Worm (Caenorhabditis elegans) whole organism, L3 larva: ENCODE measurements around the gene ZK54.3.

Source experiments
- R02D3.7 ChIP-seq: fragments of 150-350 bp; optimal IDR thresholded peaks from 2 replicates; lab custom pipeline; 2014; ENCODE audit warnings: missing biosample characterization, missing genetic modification characterization
- ZK546.5 ChIP-seq: sonication (generic microtip); optimal IDR thresholded peaks from 2 replicates; lab custom pipeline; 2017; ENCODE audit warnings: missing biosample characterization, missing genetic modification characterization
- aly-2 ChIP-seq: fragments of 150-350 bp; optimal IDR thresholded peaks from 2 replicates; lab custom pipeline; 2014; ENCODE audit warnings: missing biosample characterization, missing genetic modification characterization
- ama-1 ChIP-seq: fragments of 150-350 bp; optimal IDR thresholded peaks from 2 replicates; lab custom pipeline; 2018
- ceh-16 ChIP-seq: sonication (generic microtip); optimal IDR thresholded peaks from 2 replicates; lab custom pipeline; 2017; ENCODE audit warnings: missing biosample characterization, missing genetic modification characterization
- ceh-28 ChIP-seq: fragments of 150-350 bp; optimal IDR thresholded peaks from 2 replicates; lab custom pipeline; 2014; ENCODE audit warnings: missing biosample characterization, missing genetic modification reagents, missing genetic modification characterization
- ceh-82 ChIP-seq: fragments of 150-350 bp; optimal IDR thresholded peaks from 2 replicates; lab custom pipeline; 2014; ENCODE audit warnings: missing biosample characterization, missing genetic modification characterization
- ceh-9 ChIP-seq: sonication (generic microtip); optimal IDR thresholded peaks from 2 replicates; lab custom pipeline; 2018; ENCODE audit warnings: missing biosample characterization, missing genetic modification characterization
- daf-12 ChIP-seq: fragments of 150-350 bp; optimal IDR thresholded peaks from 2 replicates; lab custom pipeline; 2014; ENCODE audit warnings: missing biosample characterization, missing genetic modification reagents, missing genetic modification characterization
- egl-27 ChIP-seq: sonication (generic microtip); optimal IDR thresholded peaks from 4 replicates; lab custom pipeline; 2017; ENCODE audit warnings: missing biosample characterization, missing genetic modification reagents, missing genetic modification characterization
- egl-5 ChIP-seq: fragments of 150-350 bp; optimal IDR thresholded peaks from 2 replicates; lab custom pipeline; 2017; ENCODE audit warnings: missing biosample characterization, missing genetic modification reagents, missing genetic modification characterization, inconsistent platforms
- elt-1 ChIP-seq: fragments of 150-350 bp; optimal IDR thresholded peaks from 2 replicates; lab custom pipeline; 2014; ENCODE audit warnings: missing biosample characterization, missing genetic modification characterization
- elt-2 ChIP-seq: sonication (generic microtip); optimal IDR thresholded peaks from 2 replicates; lab custom pipeline; 2016; ENCODE audit warnings: missing genetic modification reagents, mild to moderate bottlenecking, missing genetic modification characterization, missing compliant biosample characterization
- elt-3 ChIP-seq, 3 experiments: fragments of 150-350 bp in 1 of 3; sonication (generic microtip) in 2 of 3; optimal IDR thresholded peaks; 2 replicates in 2 of 3; 4 replicates in 1 of 3; lab custom pipeline; 2014 to 2017; ENCODE audit warnings: missing biosample characterization in 3 of 3, missing genetic modification characterization in 3 of 3
- eor-1 ChIP-seq, 2 experiments: fragments of 150-350 bp; optimal IDR thresholded peaks; 2 replicates each; lab custom pipeline; 2014 to 2018; ENCODE audit warnings: missing biosample characterization in 2 of 2, missing genetic modification characterization in 2 of 2
- fkh-10 ChIP-seq: sonication (generic microtip); optimal IDR thresholded peaks from 2 replicates; lab custom pipeline; 2017; ENCODE audit warnings: missing biosample characterization, missing genetic modification reagents, missing genetic modification characterization
- fkh-2 ChIP-seq: fragments of 150-350 bp; optimal IDR thresholded peaks from 2 replicates; lab custom pipeline; 2014; ENCODE audit warnings: missing biosample characterization, missing genetic modification reagents, missing genetic modification characterization
- fos-1 ChIP-seq: fragments of 150-350 bp; optimal IDR thresholded peaks from 2 replicates; lab custom pipeline; 2014; ENCODE audit warnings: missing biosample characterization, missing genetic modification characterization
- hmg-11 ChIP-seq: sonication (generic microtip); optimal IDR thresholded peaks from 2 replicates; lab custom pipeline; 2016; ENCODE audit warnings: missing genetic modification characterization, missing compliant biosample characterization
- jun-1 ChIP-seq: fragments of 150-350 bp; optimal IDR thresholded peaks from 2 replicates; lab custom pipeline; 2014; ENCODE audit warnings: missing biosample characterization, missing genetic modification reagents, missing genetic modification characterization
- lin-15B ChIP-seq: fragments of 150-350 bp; optimal IDR thresholded peaks from 2 replicates; lab custom pipeline; 2014; ENCODE audit warnings: missing biosample characterization, missing genetic modification characterization
- lin-39 ChIP-seq: fragments of 150-350 bp; optimal IDR thresholded peaks from 2 replicates; lab custom pipeline; 2018; ENCODE audit warnings: missing biosample characterization, missing genetic modification reagents, missing genetic modification characterization
- lsy-12 ChIP-seq: sonication (generic microtip); optimal IDR thresholded peaks from 2 replicates; lab custom pipeline; 2016; ENCODE audit warnings: mild to moderate bottlenecking, missing genetic modification characterization, missing compliant biosample characterization
- mdl-1 ChIP-seq: fragments of 150-350 bp; optimal IDR thresholded peaks from 2 replicates; lab custom pipeline; 2014; ENCODE audit warnings: missing biosample characterization, missing genetic modification characterization
- mml-1 ChIP-seq: fragments of 150-350 bp; sonication (generic microtip); optimal IDR thresholded peaks from 3 replicates; lab custom pipeline; 2014; ENCODE audit warnings: missing biosample characterization, missing genetic modification characterization
- nfya-1 ChIP-seq: sonication (generic microtip); optimal IDR thresholded peaks from 2 replicates; lab custom pipeline; 2017; ENCODE audit warnings: missing genetic modification characterization, mild to moderate bottlenecking, missing compliant biosample characterization, antibody characterized with exemption, moderate library complexity; ENCODE audit not compliant: insufficient read depth
- nhr-11 ChIP-seq: fragments of 150-350 bp; optimal IDR thresholded peaks from 2 replicates; lab custom pipeline; 2014; ENCODE audit warnings: missing biosample characterization, missing genetic modification characterization
- nhr-12 ChIP-seq: fragments of 150-350 bp; optimal IDR thresholded peaks from 2 replicates; lab custom pipeline; 2014; ENCODE audit warnings: missing biosample characterization, missing genetic modification characterization
- nhr-23 ChIP-seq: fragments of 150-350 bp; optimal IDR thresholded peaks from 2 replicates; lab custom pipeline; 2014; ENCODE audit warnings: missing biosample characterization, missing genetic modification reagents, missing genetic modification characterization
- nhr-237 ChIP-seq: fragments of 150-350 bp; optimal IDR thresholded peaks from 2 replicates; lab custom pipeline; 2014; ENCODE audit warnings: missing biosample characterization, missing genetic modification characterization
- nhr-25 ChIP-seq: sonication (generic microtip); optimal IDR thresholded peaks from 2 replicates; lab custom pipeline; 2017; ENCODE audit warnings: missing biosample characterization, missing genetic modification characterization
- nhr-28 ChIP-seq: fragments of 150-350 bp; optimal IDR thresholded peaks from 2 replicates; lab custom pipeline; 2014; ENCODE audit warnings: missing biosample characterization, missing genetic modification characterization
- nhr-43 ChIP-seq: sonication (generic microtip); optimal IDR thresholded peaks from 2 replicates; lab custom pipeline; 2016; ENCODE audit warnings: mild to moderate bottlenecking, missing genetic modification characterization, missing compliant biosample characterization; ENCODE audit not compliant: poor library complexity, severe bottlenecking
- nhr-67 ChIP-seq: fragments of 150-350 bp; optimal IDR thresholded peaks from 2 replicates; lab custom pipeline; 2014; ENCODE audit warnings: missing biosample characterization, missing genetic modification characterization
- nhr-76 ChIP-seq: fragments of 150-350 bp; sonication (generic microtip); optimal IDR thresholded peaks from 5 replicates; lab custom pipeline; 2014; ENCODE audit warnings: missing biosample characterization, missing genetic modification characterization
- nhr-77 ChIP-seq: fragments of 150-350 bp; optimal IDR thresholded peaks from 2 replicates; lab custom pipeline; 2014; ENCODE audit warnings: missing biosample characterization, missing genetic modification characterization
- pha-4 ChIP-seq: fragments of 150-350 bp; optimal IDR thresholded peaks from 2 replicates; lab custom pipeline; 2014; ENCODE audit warnings: missing biosample characterization, missing genetic modification reagents, missing genetic modification characterization
- pqm-1 ChIP-seq: fragments of 150-350 bp; optimal IDR thresholded peaks from 2 replicates; lab custom pipeline; 2017; ENCODE audit warnings: missing biosample characterization, missing genetic modification characterization, inconsistent platforms
- sea-2 ChIP-seq: fragments of 150-350 bp; sonication (generic microtip); optimal IDR thresholded peaks from 4 replicates; lab custom pipeline; 2014; ENCODE audit warnings: missing biosample characterization, missing genetic modification reagents, missing genetic modification characterization
- snpc-4 ChIP-seq: fragments of 150-350 bp; optimal IDR thresholded peaks from 2 replicates; lab custom pipeline; 2014; ENCODE audit warnings: missing biosample characterization, missing genetic modification characterization
- unc-39 ChIP-seq: sonication (generic microtip); optimal IDR thresholded peaks from 4 replicates; lab custom pipeline; 2017; ENCODE audit warnings: missing biosample characterization, missing genetic modification characterization
- zag-1 ChIP-seq: fragments of 150-350 bp; optimal IDR thresholded peaks from 2 replicates; lab custom pipeline; 2014; ENCODE audit warnings: missing biosample characterization, missing genetic modification characterization
- ztf-4 ChIP-seq: fragments of 150-350 bp; optimal IDR thresholded peaks from 2 replicates; lab custom pipeline; 2014; ENCODE audit warnings: missing biosample characterization, missing genetic modification characterization

ZK54.3 gene

DNA sequence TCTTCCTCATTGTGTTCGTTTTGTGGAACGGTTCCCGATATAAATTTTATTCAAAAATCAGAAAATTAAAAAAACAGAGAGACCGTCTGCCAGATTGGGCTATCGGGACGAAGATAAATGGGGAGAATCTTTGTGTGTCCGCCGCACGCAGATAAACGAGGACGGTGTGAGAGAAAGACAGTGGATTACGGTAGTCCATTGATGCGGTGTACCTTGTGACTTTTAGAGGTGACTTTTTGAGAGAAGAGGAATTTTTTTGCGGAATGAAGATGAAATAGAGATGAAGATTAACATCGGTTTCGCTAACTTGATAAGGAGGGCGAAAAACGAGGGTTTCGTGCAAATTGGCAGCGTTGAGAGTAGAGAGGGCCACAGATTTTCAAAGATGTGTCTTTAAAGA lies 39.0 kb downstream of the ZK54.3 start (continued):
- TF ChIP-seq ceh-16: no peak
- TF ChIP-seq lsy-12 (tag; lab: Kevin White, UChicago): no peak
- no peak for TF ChIP-seq mdl-1 (tag; lab: Kevin White, UChicago)
- no peak for TF ChIP-seq sea-2 (GFP tag; lab: Kevin White, UChicago)
- no peak for TF ChIP-seq nhr-77 (tag; lab: Kevin White, UChicago)
- peak; percentile 52 for TF ChIP-seq nhr-43 (tag; lab: Kevin White, UChicago)
- TF ChIP-seq ceh-9 (tag; lab: Kevin White, UChicago): no peak
- peak; percentile 76 for TF ChIP-seq nhr-23 (tag; lab: Kevin White, UChicago)
- TF ChIP-seq elt-2: no peak
- TF ChIP-seq nhr-11 (tag; lab: Kevin White, UChicago): no peak
- no peak for TF ChIP-seq unc-39
- no peak for TF ChIP-seq egl-5 (tag; lab: Kevin White, UChicago)
- peak; percentile 60 for TF ChIP-seq nhr-25 (tag; lab: Kevin White, UChicago)
- TF ChIP-seq, all 47 proteins: peak for 7

ce11 chrX:17426712-17427111 lies 40.1 kb downstream of the ZK54.3 start:
- TF ChIP-seq daf-12 (tag; lab: Kevin White, UChicago): no peak
- TF ChIP-seq fkh-10: no peak
- no peak for TF ChIP-seq fos-1 (tag; lab: Kevin White, UChicago)
- TF ChIP-seq nhr-12 (tag; lab: Kevin White, UChicago): no peak
- TF ChIP-seq hmg-11 (tag; lab: Kevin White, UChicago): no peak
- no peak for TF ChIP-seq mdl-1 (tag; lab: Kevin White, UChicago)
- TF ChIP-seq ceh-82 (tag; lab: Kevin White, UChicago): no peak
- TF ChIP-seq sea-2 (GFP tag; lab: Kevin White, UChicago): no peak
- TF ChIP-seq jun-1 (tag; lab: Kevin White, UChicago): no peak
- TF ChIP-seq fkh-2 (tag; lab: Kevin White, UChicago): no peak
- no peak for TF ChIP-seq egl-27 (tag; lab: Kevin White, UChicago)
- TF ChIP-seq R02D3.7 (tag; lab: Kevin White, UChicago): no peak
- TF ChIP-seq nhr-25 (tag; lab: Kevin White, UChicago): no peak
- TF ChIP-seq, all 47 proteins: peak for 0

- no peak for TF ChIP-seq egl-5 (tag; lab: Kevin White, UChicago)
- no peak for TF ChIP-seq ceh-28 (tag; lab: Kevin White, UChicago)
- TF ChIP-seq elt-3 (tag; optimal IDR thresholded peaks at IDR 0.05; lab: Kevin White, UChicago): no peak
- no peak for TF ChIP-seq lin-39 (tag; lab: Kevin White, UChicago)
- no peak for TF ChIP-seq mml-1 (tag; lab: Kevin White, UChicago)
- no peak for TF ChIP-seq jun-1 (tag; lab: Kevin White, UChicago)
- no peak for TF ChIP-seq eor-1 (tag; optimal IDR thresholded peaks at IDR 0.05; lab: Kevin White, UChicago)
Observed at ce11 chrX:17424595-17424913, 42.3 kb downstream of the ZK54.3 start.

DNA sequence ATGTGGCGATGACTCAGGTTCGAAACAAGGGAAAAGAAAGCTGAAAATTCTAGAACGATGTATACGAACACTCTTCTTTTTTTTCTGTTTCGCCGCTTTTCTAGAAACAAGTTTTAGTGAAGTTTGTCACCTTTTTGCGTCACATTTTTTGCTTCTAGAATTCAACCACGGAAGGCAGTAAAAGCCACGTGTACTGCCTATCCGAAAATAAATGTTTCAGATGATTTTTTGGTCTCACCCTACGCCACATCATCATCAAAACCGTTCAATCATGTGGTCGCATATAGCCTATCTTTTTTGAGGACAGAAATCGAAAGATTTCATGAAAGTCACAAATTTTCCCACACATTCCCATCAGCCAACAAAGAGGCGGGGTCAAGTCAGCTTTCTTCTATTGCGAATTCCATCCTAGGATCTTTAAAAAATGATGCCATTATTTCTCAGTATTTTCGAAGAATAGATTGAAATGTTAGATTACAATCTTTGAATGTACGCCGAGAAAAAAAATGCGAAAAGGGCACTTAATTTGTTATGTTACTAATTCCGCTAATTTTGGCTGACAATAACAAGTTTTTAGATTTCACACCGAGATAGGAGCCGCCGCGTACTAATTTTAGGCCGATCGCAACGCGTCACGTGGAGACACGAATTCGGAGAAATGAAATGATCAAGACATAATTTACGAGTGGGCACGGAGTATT lies 42.8 kb downstream of the ZK54.3 start:
- TF ChIP-seq snpc-4 (no peak), ama-1 (lab: Kevin White, UChicago) (peak; percentile 49), nhr-67 (tag; lab: Kevin White, UChicago) (no peak), sea-2 (GFP tag; lab: Kevin White, UChicago) (no peak), aly-2 (no peak), hmg-11 (tag; lab: Kevin White, UChicago) (no peak), nhr-43 (tag; lab: Kevin White, UChicago) (peak; percentile 37), zag-1 (tag; lab: Kevin White, UChicago) (no peak), nfya-1 (tag; lab: Kevin White, UChicago) (peak; percentile 15), nhr-237 (tag; lab: Kevin White, UChicago) (no peak), egl-27 (tag; lab: Kevin White, UChicago) (no peak), nhr-76 (no peak), nhr-11 (tag; lab: Kevin White, UChicago) (no peak), ceh-82 (tag; lab: Kevin White, UChicago) (no peak), ZK546.5 (no peak), nhr-23 (tag; lab: Kevin White, UChicago) (no peak), ceh-28 (tag; lab: Kevin White, UChicago) (no peak), mdl-1 (tag; lab: Kevin White, UChicago) (no peak), daf-12 (tag; lab: Kevin White, UChicago) (no peak), ceh-16 (no peak), nhr-28 (no peak), elt-2 (no peak), lsy-12 (tag; lab: Kevin White, UChicago) (no peak), pha-4 (tag; lab: Kevin White, UChicago) (no peak), pqm-1 (tag; lab: Kevin White, UChicago) (no peak), mml-1 (tag; lab: Kevin White, UChicago) (no peak), nhr-25 (tag; lab: Kevin White, UChicago) (peak; percentile 70), lin-15B (tag; lab: Kevin White, UChicago) (no peak), fkh-2 (tag; lab: Kevin White, UChicago) (no peak), ztf-4 (tag; lab: Kevin White, UChicago) (no peak), elt-1 (peak; percentile 82)
